Fruit fly (Drosophila melanogaster): ENCODE results near the gene nes.

DNA sequence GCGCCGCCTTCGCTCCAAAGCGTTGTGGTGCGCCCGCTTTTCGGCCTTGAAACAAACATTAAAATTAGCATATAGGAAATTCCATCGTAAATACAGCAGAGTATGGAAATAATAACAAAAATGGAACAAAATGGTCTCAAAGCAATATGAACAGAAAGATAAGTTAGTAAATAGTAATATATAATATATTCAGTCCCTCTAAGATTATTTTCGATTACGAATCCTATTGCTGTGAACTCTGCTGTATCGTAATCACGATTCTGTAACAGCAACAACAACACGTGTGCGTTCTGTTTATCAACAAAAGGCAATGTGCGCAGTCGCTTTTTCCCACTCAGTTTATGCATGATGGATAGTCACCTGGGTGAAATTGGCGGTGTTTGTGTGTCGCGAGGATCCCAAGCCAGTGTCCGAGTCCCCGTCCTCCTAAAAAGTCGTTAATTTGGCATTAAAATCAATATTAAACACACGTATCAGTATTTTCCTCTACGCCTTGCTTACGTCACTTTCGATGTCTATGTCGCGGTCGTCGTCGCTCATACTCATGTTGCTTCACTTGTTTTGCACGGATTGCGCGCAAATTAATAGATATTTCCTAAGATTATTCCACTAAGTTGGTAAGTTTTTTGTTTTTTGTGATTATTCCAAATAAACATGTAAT is 3.1 kb upstream of the nes start, which contains the start of the genes CG42374 and Mettl5:
- TF ChIP-seq CG12942 (GFP tag; optimal IDR thresholded peaks at IDR 0.05) (no peak), CG5180 (GFP tag; optimal IDR thresholded peaks at IDR 0.05) (peak; percentile 3), hb (GFP tag; IDR thresholded peaks at IDR 0.05; ENCODE audit: partially characterized antibody) (no peak), ap (GFP tag; IDR thresholded peaks at IDR 0.05) (no peak), CG18599 (GFP tag; optimal IDR thresholded peaks at IDR 0.05) (peak; percentile 45), NFAT (GFP tag; IDR thresholded peaks at IDR 0.05) (no peak), ttk (GFP tag; IDR thresholded peaks at IDR 0.05) (no peak), Med (GFP tag) (peak; percentile 72), CG31388 (GFP tag; optimal IDR thresholded peaks at IDR 0.05) (no peak), tin (GFP tag; optimal IDR thresholded peaks at IDR 0.05) (no peak), CG4617 (GFP tag; optimal IDR thresholded peaks at IDR 0.05; ENCODE audit: borderline replicate concordance) (no peak)

Measured in whole organism, embryonic.